Worm (Caenorhabditis elegans) whole organism, early embryonic: ENCODE measurements around the gene C14B9.8.

Experiments used
- ama-1 ChIP-seq: fragments of 150-350 bp; optimal IDR thresholded peaks from 2 replicates; lab custom pipeline; 2014
- ceh-13 ChIP-seq: fragments of 200-800 bp; sonication (Bioruptor generic); optimal IDR thresholded peaks from 2 replicates; lab custom pipeline; 2018; ENCODE audit warnings: mild to moderate bottlenecking, missing genetic modification characterization, missing compliant biosample characterization
- ceh-36 ChIP-seq: sonication (generic microtip); optimal IDR thresholded peaks from 2 replicates; lab custom pipeline; 2016; ENCODE audit warnings: missing genetic modification characterization, inconsistent platforms, missing compliant biosample characterization
- hnd-1 ChIP-seq: sonication (generic microtip); optimal IDR thresholded peaks from 2 replicates; lab custom pipeline; 2016; ENCODE audit warnings: missing genetic modification characterization, missing compliant biosample characterization
- scrt-1 ChIP-seq: fragments of 200-800 bp; sonication (Bioruptor generic); IDR thresholded peaks from 2 replicates; pipeline ENCODE4 v1.3.6; 2022; ENCODE audit warnings: missing genetic modification characterization, missing compliant biosample characterization
- sea-1 ChIP-seq: fragments of 200-800 bp; sonication (Bioruptor generic); conservative IDR thresholded peaks from 2 replicates; pipeline ENCODE4 v1.3.6; 2022; ENCODE audit warnings: missing genetic modification characterization, missing compliant biosample characterization
- tbx-11 ChIP-seq: fragments of 200-800 bp; sonication (Bioruptor generic); IDR thresholded peaks from 2 replicates; pipeline ENCODE4 v1.3.6; 2022; ENCODE audit warnings: missing genetic modification characterization, missing compliant biosample characterization

DNA sequence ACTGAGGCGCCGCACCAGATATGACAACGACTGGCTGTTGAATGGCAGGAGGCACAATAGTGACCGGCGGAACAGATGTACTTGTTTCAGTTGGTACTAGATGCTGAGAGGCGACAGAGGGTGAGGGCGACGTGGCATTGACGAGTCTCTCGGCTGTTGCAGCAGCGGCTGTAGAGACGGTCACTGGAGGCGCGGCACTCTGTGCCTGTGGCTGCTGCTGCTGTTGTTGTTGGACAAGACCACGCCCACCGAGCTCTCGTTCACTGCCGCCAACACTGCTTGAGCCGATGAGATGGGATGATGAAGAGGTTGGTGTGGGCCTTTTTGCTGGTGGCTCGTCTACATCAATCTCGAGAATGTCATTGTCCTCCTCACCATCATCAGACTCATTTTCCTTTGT lies 27.3 kb downstream of the C14B9.8 start:
- no peak for TF ChIP-seq sea-1 (GFP tag; lab: Robert Waterston, UW)
- TF ChIP-seq ama-1 (lab: Kevin White, UChicago), result no peak
- TF ChIP-seq ceh-36 (tag; lab: Kevin White, UChicago), result no peak
- no peak for TF ChIP-seq ceh-13 (GFP tag; lab: Kevin White, UChicago)
- TF ChIP-seq scrt-1 (GFP tag; lab: Robert Waterston, UW), result no peak
- TF ChIP-seq hnd-1 (tag; lab: Kevin White, UChicago), result no peak
- no peak for TF ChIP-seq tbx-11 (GFP tag; lab: Robert Waterston, UW)
